Fruit fly (Drosophila melanogaster) whole organism, wandering third instar larva: ENCODE data around the gene Or98b.

Experiments used
- Abd-B ChIP-seq: fragments of >200 bp; optimal IDR thresholded peaks from 2 replicates; lab custom pipeline; 2017; ENCODE audit warnings: missing biosample characterization, missing genetic modification characterization
- CG32264 ChIP-seq: fragments of 200-800 bp; sonication (Bioruptor generic); optimal IDR thresholded peaks from 2 replicates; lab custom pipeline; 2016; ENCODE audit warnings: missing biosample characterization, missing genetic modification characterization
- CG9705 ChIP-seq: fragments of 200-800 bp; sonication (Bioruptor generic); optimal IDR thresholded peaks from 2 replicates; lab custom pipeline; 2018; ENCODE audit warnings: missing biosample characterization, mild to moderate bottlenecking, missing genetic modification characterization
- Dif ChIP-seq: fragments of 200-275, 200-300 bp; sonication (Bioruptor generic); optimal IDR thresholded peaks from 2 replicates; lab custom pipeline; 2018; ENCODE audit warnings: missing biosample characterization, missing genetic modification characterization; ENCODE audit not compliant: partially characterized antibody
- GATAd ChIP-seq: sonication (Bioruptor generic); optimal IDR thresholded peaks from 2 replicates; lab custom pipeline; 2016; ENCODE audit warnings: missing biosample characterization, missing genetic modification characterization
- HLH106 ChIP-seq: fragments of 200-800 bp; optimal IDR thresholded peaks from 3 replicates; lab custom pipeline; 2019; ENCODE audit warnings: missing biosample characterization, mild to moderate bottlenecking, missing genetic modification characterization, moderate library complexity
- Hnf4 ChIP-seq: fragments of 200-800 bp; sonication (Bioruptor generic); optimal IDR thresholded peaks from 2 replicates; lab custom pipeline; 2016; ENCODE audit warnings: missing biosample characterization, mild to moderate bottlenecking, missing genetic modification characterization
- Hr78 ChIP-seq: fragments of >200 bp; optimal IDR thresholded peaks from 2 replicates; lab custom pipeline; 2017; ENCODE audit warnings: missing biosample characterization, missing genetic modification characterization
- Hr83 ChIP-seq: fragments of 200-300 bp; sonication (Bioruptor generic); optimal IDR thresholded peaks from 2 replicates; lab custom pipeline; 2016; ENCODE audit warnings: missing biosample characterization, mild to moderate bottlenecking, missing genetic modification characterization, moderate library complexity; ENCODE audit not compliant: poor library complexity, severe bottlenecking
- Jra ChIP-seq: sonication (Bioruptor generic); optimal IDR thresholded peaks from 2 replicates; lab custom pipeline; 2016; ENCODE audit warnings: missing biosample characterization, missing genetic modification characterization
- Mio ChIP-seq: sonication (Bioruptor generic); optimal IDR thresholded peaks from 2 replicates; lab custom pipeline; 2016; ENCODE audit warnings: missing biosample characterization, missing genetic modification characterization
- Myc ChIP-seq: fragments of >200 bp; optimal IDR thresholded peaks from 2 replicates; lab custom pipeline; 2017
- N ChIP-seq: fragments of >200 bp; optimal IDR thresholded peaks from 2 replicates; lab custom pipeline; 2018; ENCODE audit warnings: missing biosample characterization, missing external identifiers, missing genetic modification characterization
- OdsH ChIP-seq: fragments of 200-800 bp; sonication (Bioruptor generic); optimal IDR thresholded peaks from 2 replicates; lab custom pipeline; 2016; ENCODE audit warnings: missing biosample characterization, mild to moderate bottlenecking, missing genetic modification characterization
- Rel ChIP-seq, 2 experiments: fragments of 200-800 bp; sonication (Bioruptor generic) in 1 of 2; optimal IDR thresholded peaks; 2 replicates in 1 of 2; 3 replicates in 1 of 2; lab custom pipeline; 2016 to 2019; ENCODE audit warnings: mild to moderate bottlenecking in 2 of 2, missing biosample characterization in 2 of 2, missing genetic modification characterization in 2 of 2, moderate library complexity in 1 of 2
- Sp1 ChIP-seq: fragments of 200-800 bp; sonication (Bioruptor generic); optimal IDR thresholded peaks from 3 replicates; lab custom pipeline; 2019; ENCODE audit warnings: missing biosample characterization, mild to moderate bottlenecking, missing genetic modification characterization, moderate library complexity
- Vsx2 ChIP-seq: fragments of 200-300, 225-300 bp; sonication (Bioruptor generic); optimal IDR thresholded peaks from 2 replicates; lab custom pipeline; 2018; ENCODE audit warnings: missing biosample characterization, missing genetic modification characterization; ENCODE audit not compliant: partially characterized antibody
- br ChIP-seq: fragments of 200-800 bp; sonication (Bioruptor generic); optimal IDR thresholded peaks from 2 replicates; lab custom pipeline; 2016; ENCODE audit warnings: missing biosample characterization, missing genetic modification characterization
- brk ChIP-seq: fragments of 200-800 bp; sonication (Bioruptor generic); optimal IDR thresholded peaks from 2 replicates; lab custom pipeline; 2016; ENCODE audit warnings: missing biosample characterization, mild to moderate bottlenecking, missing genetic modification characterization
- dl ChIP-seq, 2 experiments: fragments of 175-275, 200-275 bp in 1 of 2; fragments of 200-275 bp in 1 of 2; sonication (Bioruptor generic); optimal IDR thresholded peaks; lab custom pipeline; 2018; ENCODE audit warnings: mild to moderate bottlenecking in 2 of 2, missing biosample characterization in 2 of 2, missing genetic modification characterization in 2 of 2, moderate library complexity in 2 of 2; ENCODE audit not compliant: partially characterized antibody in 2 of 2, insufficient read depth in 1 of 2
- dsf ChIP-seq: sonication (Bioruptor generic); optimal IDR thresholded peaks from 2 replicates; lab custom pipeline; 2016; ENCODE audit warnings: missing biosample characterization, missing genetic modification characterization, borderline replicate concordance
- ey ChIP-seq: fragments of 200-800 bp; sonication (Bioruptor generic); optimal IDR thresholded peaks from 2 replicates; lab custom pipeline; 2016; ENCODE audit warnings: missing biosample characterization, missing genetic modification characterization
- fru ChIP-seq: fragments of 200-800 bp; sonication (Bioruptor generic); optimal IDR thresholded peaks from 3 replicates; lab custom pipeline; 2016; ENCODE audit warnings: missing biosample characterization, mild to moderate bottlenecking, missing genetic modification characterization
- h ChIP-seq: fragments of 200-800 bp; sonication (Bioruptor generic); optimal IDR thresholded peaks from 3 replicates; lab custom pipeline; 2016; ENCODE audit warnings: missing biosample characterization, mild to moderate bottlenecking, missing genetic modification characterization
- jim ChIP-seq: fragments of 175-275, 200-325 bp; sonication (Bioruptor generic); optimal IDR thresholded peaks from 2 replicates; lab custom pipeline; 2016; ENCODE audit warnings: missing biosample characterization, mild to moderate bottlenecking, missing genetic modification characterization
- lola ChIP-seq: fragments of >200 bp; optimal IDR thresholded peaks from 2 replicates; lab custom pipeline; 2017; ENCODE audit warnings: missing biosample characterization, missing genetic modification characterization
- pan ChIP-seq: fragments of >200 bp; optimal IDR thresholded peaks from 2 replicates; lab custom pipeline; 2017
- psq ChIP-seq: fragments of 200-800 bp; sonication (Bioruptor generic); optimal IDR thresholded peaks from 3 replicates; lab custom pipeline; 2017; ENCODE audit warnings: missing biosample characterization, mild to moderate bottlenecking, missing genetic modification characterization, moderate library complexity
- rgr ChIP-seq: fragments of 200-800 bp; sonication (Bioruptor generic); optimal IDR thresholded peaks from 3 replicates; lab custom pipeline; 2016; ENCODE audit warnings: missing biosample characterization, mild to moderate bottlenecking, missing genetic modification characterization
- sv ChIP-seq: fragments of 200-800 bp; sonication (Bioruptor generic); optimal IDR thresholded peaks from 3 replicates; lab custom pipeline; 2016; ENCODE audit warnings: missing biosample characterization, missing genetic modification characterization
- tai ChIP-seq: sonication (Bioruptor generic); optimal IDR thresholded peaks from 2 replicates; lab custom pipeline; 2016; ENCODE audit warnings: missing biosample characterization, missing genetic modification characterization
- woc ChIP-seq: sonication (Bioruptor generic); optimal IDR thresholded peaks from 2 replicates; lab custom pipeline; 2016; ENCODE audit warnings: missing biosample characterization, mild to moderate bottlenecking, missing genetic modification characterization

Gene Or98b

DNA sequence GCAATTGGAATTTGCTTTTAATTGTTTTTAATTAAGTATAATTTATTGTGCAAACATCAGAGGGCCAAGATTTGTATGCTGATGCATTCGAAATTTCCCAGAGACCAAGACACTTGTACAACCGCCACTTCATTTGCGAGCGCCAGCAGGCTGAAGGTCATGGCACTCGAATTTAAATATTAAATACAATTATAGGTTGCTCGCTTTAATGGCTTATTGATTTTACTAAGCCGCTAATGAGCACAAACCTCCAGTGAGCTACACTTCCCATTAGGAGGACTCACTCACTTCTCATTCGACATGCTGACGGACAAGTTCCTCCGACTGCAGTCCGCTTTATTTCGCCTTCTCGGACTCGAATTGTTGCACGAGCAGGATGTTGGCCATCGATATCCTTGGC lies at the start of gene Or98b:
TSS of gene Or98b (plus strand) at position 301 of the 400 bp plus-strand sequence.
- no peak for TF ChIP-seq jim (GFP tag; lab: Kevin White, UChicago)

DNA sequence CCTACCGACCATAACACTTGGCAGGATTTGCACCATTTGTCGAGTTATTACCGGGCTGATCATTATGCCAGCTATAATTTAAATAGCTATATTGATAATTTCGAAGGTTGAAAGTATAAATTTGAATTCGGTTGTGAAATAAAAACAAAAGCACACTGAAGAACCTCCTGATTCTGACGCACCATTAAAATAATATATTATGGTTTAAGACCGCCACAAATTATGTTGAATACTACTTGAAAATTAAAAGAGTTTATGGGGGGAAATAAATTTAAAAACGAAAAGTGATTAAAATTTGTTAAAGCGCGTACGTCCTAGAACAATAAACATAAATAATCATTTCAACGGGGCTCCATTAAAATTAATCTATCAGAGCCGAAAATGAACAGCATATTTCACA lies 47.5 kb upstream of the Or98b start, which contains the start of gene CG12516:
TSS of gene CG12516 (minus strand) at position 101 of the 400 bp plus-strand sequence.
- TF ChIP-seq Jra (GFP tag; lab: Kevin White, UChicago) (no peak), N (GFP tag; lab: Kevin White, UChicago) (no peak), Hr83 (GFP tag; lab: Kevin White, UChicago) (no peak), rgr (GFP tag; lab: Kevin White, UChicago) (no peak), OdsH (GFP tag; lab: Kevin White, UChicago) (no peak), jim (GFP tag; lab: Kevin White, UChicago) (no peak), lola (GFP tag; lab: Kevin White, UChicago) (no peak), CG32264 (GFP tag; lab: Kevin White, UChicago) (no peak), pan (lab: Kevin White, UChicago) (no peak), Mio (GFP tag; lab: Kevin White, UChicago) (no peak), Abd-B (GFP tag; lab: Kevin White, UChicago) (no peak), Hr78 (GFP tag; lab: Kevin White, UChicago) (no peak), brk (GFP tag; lab: Kevin White, UChicago) (no peak), Rel (GFP tag; optimal IDR thresholded peaks at IDR 0.05; lab: Kevin White, UChicago) (no peak), Rel (tag; optimal IDR thresholded peaks at IDR 0.05; lab: Kevin White, UChicago) (no peak), Vsx2 (GFP tag; lab: Kevin White, UChicago) (no peak), tai (GFP tag; lab: Kevin White, UChicago) (no peak), CG9705 (GFP tag; lab: Kevin White, UChicago) (no peak), ey (GFP tag; lab: Kevin White, UChicago) (no peak), Myc (no peak)

DNA sequence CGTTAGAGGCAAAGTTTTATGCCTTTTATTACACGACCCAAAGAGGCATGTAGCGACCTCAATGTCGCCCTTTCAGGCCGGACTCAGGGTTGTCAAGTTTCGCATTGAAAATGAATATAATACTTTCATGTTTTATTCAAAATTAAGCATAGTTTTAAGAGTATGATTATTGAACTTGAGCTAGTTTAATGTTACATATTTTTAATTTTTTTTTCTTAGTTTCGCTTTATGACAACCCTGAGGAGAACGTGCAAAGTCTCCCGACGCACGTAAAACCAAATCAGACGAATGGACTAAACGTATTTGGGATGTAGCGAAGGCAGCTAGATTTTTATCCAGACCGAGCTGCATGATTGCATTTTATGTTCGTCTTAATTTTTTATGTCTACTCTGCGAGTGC lies 46.1 kb upstream of the Or98b start:
- TF ChIP-seq fru (GFP tag; lab: Kevin White, UChicago) (no peak), Mio (GFP tag; lab: Kevin White, UChicago) (no peak), N (GFP tag; lab: Kevin White, UChicago) (no peak), br (no peak), psq (no peak), Hr78 (GFP tag; lab: Kevin White, UChicago) (no peak), rgr (GFP tag; lab: Kevin White, UChicago) (no peak), Jra (GFP tag; lab: Kevin White, UChicago) (no peak), Sp1 (no peak), pan (lab: Kevin White, UChicago) (no peak), GATAd (no peak), lola (GFP tag; lab: Kevin White, UChicago) (no peak), CG9705 (GFP tag; lab: Kevin White, UChicago) (no peak)

DNA sequence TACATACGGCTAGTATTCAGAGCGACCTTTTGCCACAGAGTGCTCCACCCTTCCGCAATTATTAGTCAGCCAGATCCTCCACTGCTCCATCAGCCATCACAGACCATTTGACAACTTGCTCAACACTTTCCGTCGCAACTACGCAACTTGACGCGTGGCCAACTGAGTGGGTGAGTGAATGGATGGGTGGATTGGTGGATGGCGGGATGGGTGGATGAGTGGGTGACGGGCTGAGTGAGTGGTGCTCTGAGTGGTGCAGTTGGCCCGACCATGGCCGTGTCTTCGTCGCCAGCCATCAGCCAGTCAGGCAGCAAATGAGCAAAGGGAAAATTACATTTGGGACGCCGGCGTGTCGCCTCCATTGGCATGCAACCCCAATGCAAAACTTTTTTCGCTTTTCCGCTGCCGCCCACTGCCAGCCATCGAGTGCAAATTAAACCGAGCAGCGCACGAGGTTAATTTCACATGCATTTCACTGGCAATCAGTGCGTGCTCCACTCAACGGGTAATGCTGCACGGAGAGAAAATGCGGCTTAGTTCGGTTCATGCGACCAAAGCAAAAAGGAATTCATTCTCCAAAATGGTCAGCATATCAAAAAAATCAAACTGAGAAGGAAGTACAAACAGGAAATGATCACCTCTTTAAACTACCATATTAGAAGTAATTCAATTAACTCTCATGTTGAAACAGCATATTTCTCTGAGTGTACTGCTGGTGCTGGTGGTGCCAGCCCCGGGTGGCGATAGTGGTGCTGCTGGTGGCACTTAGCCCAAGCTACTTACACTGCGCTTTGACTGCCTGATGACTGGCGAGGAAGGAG lies 43.9 kb upstream of the Or98b start:
- TF ChIP-seq Jra (GFP tag; lab: Kevin White, UChicago) (no peak), sv (GFP tag; lab: Kevin White, UChicago) (no peak), Hnf4 (GFP tag; lab: Kevin White, UChicago) (no peak), Dif (GFP tag; lab: Kevin White, UChicago) (no peak), rgr (GFP tag; lab: Kevin White, UChicago) (no peak), Abd-B (GFP tag; lab: Kevin White, UChicago) (no peak), OdsH (GFP tag; lab: Kevin White, UChicago) (no peak), dl (GFP tag; optimal IDR thresholded peaks at IDR 0.05; lab: Kevin White, UChicago; ENCODE audit: insufficient read depth in 1 of 2, partially characterized antibody in 2 of 2) (no peak), woc (GFP tag; lab: Kevin White, UChicago) (no peak), HLH106 (tag; lab: Kevin White, UChicago) (no peak), h (GFP tag; lab: Kevin White, UChicago) (no peak), ey (GFP tag; lab: Kevin White, UChicago) (no peak), CG32264 (GFP tag; lab: Kevin White, UChicago) (no peak), CG9705 (GFP tag; lab: Kevin White, UChicago) (no peak), Hr83 (GFP tag; lab: Kevin White, UChicago) (no peak), dsf (no peak), brk (GFP tag; lab: Kevin White, UChicago) (no peak), Rel (GFP tag; optimal IDR thresholded peaks at IDR 0.05; lab: Kevin White, UChicago) (no peak), Rel (tag; optimal IDR thresholded peaks at IDR 0.05; lab: Kevin White, UChicago) (no peak), jim (GFP tag; lab: Kevin White, UChicago) (no peak), fru (GFP tag; lab: Kevin White, UChicago) (no peak)
